Worm (Caenorhabditis elegans) whole organism, young adult: Measurements from ENCODE around the gene R11G1.11.

Experiments
- K11D2.4 ChIP-seq: fragments of 200-800 bp; sonication (Bioruptor generic); IDR thresholded peaks from 2 replicates; pipeline ENCODE4 v1.3.6; 2022; ENCODE audit warnings: missing genetic modification reagents, missing genetic modification characterization, missing compliant biosample characterization
- Y53G8AR.9 ChIP-seq: fragments of 200-800 bp; sonication (Bioruptor generic); conservative IDR thresholded peaks from 2 replicates; pipeline ENCODE4 v1.3.6; 2022; ENCODE audit warnings: missing genetic modification reagents, missing genetic modification characterization, missing compliant biosample characterization
- ccch-3 ChIP-seq: fragments of 200-800 bp; sonication (Bioruptor generic); optimal IDR thresholded peaks from 2 replicates; lab custom pipeline; 2018; ENCODE audit warnings: mild to moderate bottlenecking, missing genetic modification characterization, missing compliant biosample characterization
- lin-54 ChIP-seq: fragments of 200-800 bp; sonication (Bioruptor generic); optimal IDR thresholded peaks from 2 replicates; lab custom pipeline; 2018; ENCODE audit warnings: mild to moderate bottlenecking, missing genetic modification characterization, missing compliant biosample characterization
- nfya-1 ChIP-seq: sonication (generic microtip); optimal IDR thresholded peaks from 2 replicates; lab custom pipeline; 2017; ENCODE audit warnings: antibody characterized with exemption, missing compliant biosample characterization, missing genetic modification characterization, borderline replicate concordance; ENCODE audit not compliant: insufficient read depth
- unc-130 ChIP-seq: sonication (generic microtip); optimal IDR thresholded peaks from 2 replicates; lab custom pipeline; 2016; ENCODE audit warnings: missing genetic modification reagents, missing genetic modification characterization, missing compliant biosample characterization
- unc-62 ChIP-seq: fragments of 150-350 bp; optimal IDR thresholded peaks from 2 replicates; lab custom pipeline; 2014; ENCODE audit warnings: missing biosample characterization, missing genetic modification reagents, missing genetic modification characterization

- TF ChIP-seq ccch-3 (no peak), nfya-1 (no peak), unc-62 (GFP tag; lab: Kevin White, UChicago) (no peak), K11D2.4 (GFP tag; lab: Robert Waterston, UW) (no peak), lin-54 (GFP tag; lab: Kevin White, UChicago) (no peak), unc-130 (GFP tag; lab: Kevin White, UChicago) (no peak), Y53G8AR.9 (no peak)
Measured at ce11 chrX:3696603-3697002, 41.9 kb downstream of the R11G1.11 start, which contains the start of gene C01C4.3.
